Worm (Caenorhabditis elegans) whole organism, mixed stage, embryonic: ENCODE data around the gene srbc-42.

ENCODE experiments used
- blmp-1 ChIP-seq: fragments of 150-350 bp; optimal IDR thresholded peaks from 2 replicates; lab custom pipeline; 2014; ENCODE audit warnings: missing biosample characterization, missing genetic modification characterization
- ceh-39 ChIP-seq: fragments of 150-350 bp; optimal IDR thresholded peaks from 2 replicates; lab custom pipeline; 2014; ENCODE audit warnings: missing biosample characterization, missing genetic modification characterization
- ceh-43 ChIP-seq: fragments of 200-800 bp; sonication (Bioruptor generic); optimal IDR thresholded peaks from 2 replicates; lab custom pipeline; 2018; ENCODE audit warnings: mild to moderate bottlenecking, missing genetic modification characterization, moderate library complexity, missing compliant biosample characterization
- ceh-83 ChIP-seq: fragments of 200-800 bp; sonication (Bioruptor generic); optimal IDR thresholded peaks from 2 replicates; lab custom pipeline; 2018; ENCODE audit warnings: mild to moderate bottlenecking, missing genetic modification characterization, missing compliant biosample characterization
- ces-1 ChIP-seq: fragments of 150-350 bp; optimal IDR thresholded peaks from 2 replicates; lab custom pipeline; 2014; ENCODE audit warnings: missing biosample characterization, missing genetic modification reagents, missing genetic modification characterization
- cnd-1 ChIP-seq: fragments of 200-800 bp; sonication (Bioruptor generic); optimal IDR thresholded peaks from 2 replicates; lab custom pipeline; 2018; ENCODE audit warnings: mild to moderate bottlenecking, missing genetic modification characterization, missing compliant biosample characterization
- drap-1 ChIP-seq: fragments of 200-800 bp; sonication (Bioruptor generic); optimal IDR thresholded peaks from 3 replicates; lab custom pipeline; 2018; ENCODE audit warnings: mild to moderate bottlenecking, missing genetic modification characterization, missing compliant biosample characterization
- elt-1 ChIP-seq: sonication (generic microtip); optimal IDR thresholded peaks from 2 replicates; lab custom pipeline; 2017; ENCODE audit warnings: missing genetic modification characterization, mild to moderate bottlenecking, missing compliant biosample characterization, antibody characterized with exemption, moderate library complexity, borderline replicate concordance; ENCODE audit not compliant: insufficient read depth
- elt-3 ChIP-seq: fragments of 150-350 bp; optimal IDR thresholded peaks from 2 replicates; lab custom pipeline; 2014; ENCODE audit warnings: missing biosample characterization, missing genetic modification characterization
- flh-1 ChIP-seq: fragments of 200-800 bp; sonication (Bioruptor generic); optimal IDR thresholded peaks from 2 replicates; lab custom pipeline; 2018; ENCODE audit warnings: mild to moderate bottlenecking, missing genetic modification characterization, moderate library complexity, missing compliant biosample characterization
- ham-2 ChIP-seq: fragments of 200-800 bp; sonication (Bioruptor generic); optimal IDR thresholded peaks from 2 replicates; lab custom pipeline; 2018; ENCODE audit warnings: mild to moderate bottlenecking, missing genetic modification characterization, missing compliant biosample characterization
- hlh-1 ChIP-seq: fragments of 150-350 bp; optimal IDR thresholded peaks from 2 replicates; lab custom pipeline; 2014; ENCODE audit warnings: missing biosample characterization, missing genetic modification reagents, missing genetic modification characterization
- lin-13 ChIP-seq: fragments of 150-350 bp; optimal IDR thresholded peaks from 2 replicates; lab custom pipeline; 2014; ENCODE audit warnings: missing biosample characterization, missing genetic modification characterization
- lin-32 ChIP-seq: fragments of 200-800 bp; sonication (Bioruptor generic); optimal IDR thresholded peaks from 2 replicates; lab custom pipeline; 2018; ENCODE audit warnings: mild to moderate bottlenecking, missing genetic modification characterization, missing compliant biosample characterization
- mep-1 ChIP-seq: fragments of 150-350 bp; optimal IDR thresholded peaks from 2 replicates; lab custom pipeline; 2017; ENCODE audit warnings: missing biosample characterization, missing genetic modification reagents, missing genetic modification characterization, inconsistent platforms
- mls-2 ChIP-seq: sonication (generic microtip); optimal IDR thresholded peaks from 2 replicates; lab custom pipeline; 2016; ENCODE audit warnings: mild to moderate bottlenecking, missing genetic modification characterization, moderate library complexity, missing compliant biosample characterization
- nhr-2 ChIP-seq: fragments of 150-350 bp; optimal IDR thresholded peaks from 2 replicates; lab custom pipeline; 2014; ENCODE audit warnings: missing biosample characterization, missing genetic modification characterization
- nhr-237 ChIP-seq: fragments of 150-350 bp; optimal IDR thresholded peaks from 2 replicates; lab custom pipeline; 2014; ENCODE audit warnings: missing biosample characterization, missing genetic modification characterization
- nhr-28 ChIP-seq: fragments of 150-350 bp; optimal IDR thresholded peaks from 2 replicates; lab custom pipeline; 2014; ENCODE audit warnings: missing biosample characterization, missing genetic modification characterization
- nhr-76 ChIP-seq: sonication (generic microtip); optimal IDR thresholded peaks from 2 replicates; lab custom pipeline; 2017; ENCODE audit warnings: missing biosample characterization, missing genetic modification characterization
- pha-4 ChIP-seq: fragments of 150-350 bp; optimal IDR thresholded peaks from 2 replicates; lab custom pipeline; 2018; ENCODE audit warnings: missing biosample characterization, missing genetic modification reagents, missing genetic modification characterization
- snpc-4 ChIP-seq: fragments of 150-350 bp; optimal IDR thresholded peaks from 2 replicates; lab custom pipeline; 2014; ENCODE audit warnings: missing biosample characterization, missing genetic modification characterization
- sptf-1 ChIP-seq: sonication (generic microtip); optimal IDR thresholded peaks from 2 replicates; lab custom pipeline; 2017; ENCODE audit warnings: mild to moderate bottlenecking, missing genetic modification characterization, moderate library complexity, missing compliant biosample characterization
- tbx-8 ChIP-seq: fragments of 200-800 bp; sonication (Bioruptor generic); optimal IDR thresholded peaks from 2 replicates; lab custom pipeline; 2018; ENCODE audit warnings: mild to moderate bottlenecking, missing genetic modification characterization, moderate library complexity, missing compliant biosample characterization
- unc-39 ChIP-seq: fragments of 150-350 bp; optimal IDR thresholded peaks from 2 replicates; lab custom pipeline; 2014; ENCODE audit warnings: missing biosample characterization, missing genetic modification characterization
- unc-62 ChIP-seq: fragments of 150-350 bp; optimal IDR thresholded peaks from 2 replicates; lab custom pipeline; 2014; ENCODE audit warnings: missing biosample characterization, missing genetic modification reagents, missing genetic modification characterization
- zip-8 ChIP-seq: fragments of 150-350 bp; optimal IDR thresholded peaks from 2 replicates; lab custom pipeline; 2014; ENCODE audit warnings: missing biosample characterization, missing genetic modification characterization

Gene srbc-42

DNA sequence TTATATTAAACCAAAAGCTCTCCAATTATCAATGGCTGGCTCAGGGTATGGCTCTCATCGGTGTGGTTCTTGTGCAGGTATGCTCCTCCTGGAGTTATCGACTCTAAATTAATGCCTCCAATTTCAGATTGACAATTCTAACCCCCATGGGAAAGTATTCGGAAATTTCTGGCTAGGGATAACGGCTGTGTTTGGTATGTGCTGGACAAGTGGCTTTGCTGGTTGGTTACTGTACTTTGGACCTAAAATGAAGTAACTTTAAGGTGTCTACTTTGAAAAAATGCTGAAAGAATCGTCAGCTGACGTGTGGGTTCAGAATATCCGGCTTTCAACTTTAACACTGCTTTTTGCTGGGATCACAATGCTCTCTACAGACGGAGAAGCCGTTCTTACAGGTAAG lies 25.9 kb upstream of the srbc-42 start:
- TF ChIP-seq tbx-8 (GFP tag; lab: Kevin White, UChicago), result no peak
- TF ChIP-seq nhr-28 (tag; lab: Kevin White, UChicago), result no peak
- TF ChIP-seq ces-1 (GFP tag; lab: Kevin White, UChicago), result no peak
- no peak for TF ChIP-seq ceh-83
- no peak for TF ChIP-seq snpc-4 (tag; lab: Kevin White, UChicago)
- TF ChIP-seq elt-1 (tag; lab: Kevin White, UChicago), result no peak
- no peak for TF ChIP-seq mls-2 (tag; lab: Kevin White, UChicago)
- no peak for TF ChIP-seq ham-2
- no peak for TF ChIP-seq lin-13 (tag; lab: Kevin White, UChicago)
- TF ChIP-seq cnd-1 (tag; lab: Kevin White, UChicago), result no peak
- no peak for TF ChIP-seq pha-4 (tag; lab: Kevin White, UChicago)
- no peak for TF ChIP-seq unc-62 (GFP tag; lab: Kevin White, UChicago)
- no peak for TF ChIP-seq ceh-43
- TF ChIP-seq zip-8 (tag; lab: Kevin White, UChicago), result no peak
- TF ChIP-seq sptf-1 (tag; lab: Kevin White, UChicago), result no peak
- no peak for TF ChIP-seq drap-1

DNA sequence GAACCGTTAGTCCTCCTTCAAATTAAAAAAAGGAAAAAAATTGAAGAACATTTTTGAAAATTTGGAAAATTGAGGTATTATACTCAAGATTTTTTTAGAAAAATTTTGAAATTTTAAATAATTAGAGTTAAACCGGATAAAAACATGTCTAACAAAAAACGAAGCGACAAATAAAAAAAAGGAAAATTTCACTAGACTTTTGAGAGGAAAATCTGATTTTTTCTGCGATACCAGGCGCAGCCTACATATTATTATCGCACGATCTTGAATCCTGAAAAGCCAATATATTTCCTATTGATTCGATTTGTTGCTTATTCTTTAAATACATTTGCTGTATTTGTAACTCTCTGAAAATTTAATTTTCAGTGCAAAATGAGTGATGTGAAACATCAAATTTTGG lies 24.3 kb upstream of the srbc-42 start, which contains the start of gene nstp-8:
TSS of gene nstp-8 (plus strand) at position 301 of the 400 bp plus-strand sequence.
- TF ChIP-seq tbx-8 (GFP tag; lab: Kevin White, UChicago) (no peak), ham-2 (no peak), lin-32 (no peak), ceh-43 (no peak), ces-1 (GFP tag; lab: Kevin White, UChicago) (no peak), mls-2 (tag; lab: Kevin White, UChicago) (no peak), ceh-83 (no peak), nhr-2 (tag; lab: Kevin White, UChicago) (no peak), ceh-39 (no peak), mep-1 (tag; lab: Kevin White, UChicago) (no peak), elt-1 (tag; lab: Kevin White, UChicago) (no peak), sptf-1 (tag; lab: Kevin White, UChicago) (no peak), flh-1 (no peak), nhr-76 (tag; lab: Kevin White, UChicago) (no peak)
- TF ChIP-seq, all 35 proteins: peak for 0

DNA sequence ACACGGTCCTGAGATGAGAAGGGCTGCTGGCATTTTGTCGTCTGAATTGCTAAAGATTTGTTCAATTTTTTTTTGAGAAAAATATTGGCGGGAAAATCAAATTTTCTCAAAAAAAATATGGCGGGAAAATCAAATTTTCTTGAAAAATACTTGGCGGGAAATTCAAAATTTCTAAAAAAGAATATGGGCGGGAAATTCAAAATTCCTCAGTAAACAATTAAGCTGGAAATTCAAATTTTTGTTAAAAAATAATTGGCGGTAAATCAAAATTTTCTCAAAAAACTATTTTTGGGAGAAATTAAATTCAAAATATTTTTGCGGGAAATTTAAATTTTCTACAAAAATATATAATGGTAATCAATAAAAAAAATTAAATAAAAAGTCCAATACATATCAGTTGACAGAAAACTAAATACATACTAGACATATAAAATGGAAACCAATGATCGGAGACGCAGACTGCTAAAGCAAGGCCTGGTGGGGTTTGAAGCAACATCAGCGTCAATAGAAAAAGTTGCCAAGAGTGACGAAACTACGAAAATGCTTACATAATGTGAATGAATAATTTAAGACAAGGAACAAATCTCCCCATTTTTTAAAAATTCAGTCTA lies 23.5 kb upstream of the srbc-42 start, which contains the start of gene nhr-184:
TSS of gene nhr-184 (minus strand) at position 51 of the 611 bp plus-strand sequence.
- TF ChIP-seq hlh-1 (tag; lab: Kevin White, UChicago), result no peak
- TF ChIP-seq pha-4 (tag; lab: Kevin White, UChicago), result peak; percentile 6
- TF ChIP-seq sptf-1 (tag; lab: Kevin White, UChicago), result no peak
- no peak for TF ChIP-seq mls-2 (tag; lab: Kevin White, UChicago)
- no peak for TF ChIP-seq blmp-1
- no peak for TF ChIP-seq flh-1
- no peak for TF ChIP-seq nhr-28 (tag; lab: Kevin White, UChicago)
- TF ChIP-seq nhr-76 (tag; lab: Kevin White, UChicago), result no peak

DNA sequence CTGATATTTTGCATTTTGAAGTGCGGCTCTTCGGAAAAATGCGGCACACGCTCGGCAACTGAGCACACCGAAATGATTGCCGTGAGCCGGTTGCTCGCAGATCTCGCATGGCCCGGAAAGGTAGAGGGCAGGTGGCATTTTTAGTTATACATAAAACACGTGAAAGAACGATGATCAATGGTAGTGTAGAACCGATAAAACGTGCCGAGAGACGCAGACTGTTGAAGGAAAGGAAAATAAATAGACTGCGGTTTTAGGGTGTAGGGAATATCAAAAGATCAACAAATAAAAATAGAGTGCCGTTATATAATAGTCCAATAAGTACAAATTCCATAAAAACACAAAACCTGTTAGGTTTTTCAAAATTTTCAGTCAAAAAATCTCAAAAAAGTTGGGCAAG lies 20.9 kb upstream of the srbc-42 start, which contains the start of gene nhr-133:
TSS of gene nhr-133 (minus strand) at position 183 of the 400 bp plus-strand sequence.
- TF ChIP-seq nhr-2 (tag; lab: Kevin White, UChicago), result no peak
- TF ChIP-seq zip-8 (tag; lab: Kevin White, UChicago), result no peak
- TF ChIP-seq flh-1, result no peak

DNA sequence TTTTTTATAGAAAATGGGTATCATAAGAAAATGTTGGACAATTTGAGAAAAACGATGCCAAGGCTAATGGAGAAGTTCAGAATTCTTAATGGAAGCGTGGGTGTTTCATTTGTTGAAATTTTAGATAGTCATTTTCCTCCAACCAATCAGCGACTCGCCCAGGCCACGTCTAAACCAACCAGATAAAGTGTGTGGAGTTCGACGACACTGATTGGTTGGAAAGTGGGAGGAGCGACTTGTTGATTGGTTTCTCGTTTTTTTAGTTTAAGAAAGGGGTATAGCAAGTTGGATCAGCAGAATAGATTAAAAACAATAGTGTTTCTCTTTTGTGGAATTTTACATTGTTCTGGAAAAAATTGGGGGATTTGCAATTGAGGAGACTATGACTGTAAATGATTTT lies 16.5 kb upstream of the srbc-42 start:
- no peak for TF ChIP-seq mls-2 (tag; lab: Kevin White, UChicago)
- TF ChIP-seq ces-1 (GFP tag; lab: Kevin White, UChicago), result no peak
- no peak for TF ChIP-seq nhr-237 (tag; lab: Kevin White, UChicago)
- TF ChIP-seq mep-1 (tag; lab: Kevin White, UChicago), result no peak
- TF ChIP-seq ceh-43, result no peak
- TF ChIP-seq lin-13 (tag; lab: Kevin White, UChicago), result no peak
- TF ChIP-seq ham-2, result no peak
- no peak for TF ChIP-seq elt-3
- no peak for TF ChIP-seq nhr-2 (tag; lab: Kevin White, UChicago)
- no peak for TF ChIP-seq unc-39 (tag; lab: Kevin White, UChicago)
- TF ChIP-seq drap-1, result no peak
- no peak for TF ChIP-seq sptf-1 (tag; lab: Kevin White, UChicago)
- no peak for TF ChIP-seq snpc-4 (tag; lab: Kevin White, UChicago)
- TF ChIP-seq unc-62 (GFP tag; lab: Kevin White, UChicago), result no peak
